Fruit fly (Drosophila melanogaster): ENCODE results near the gene Rab3-GAP.

DNA sequence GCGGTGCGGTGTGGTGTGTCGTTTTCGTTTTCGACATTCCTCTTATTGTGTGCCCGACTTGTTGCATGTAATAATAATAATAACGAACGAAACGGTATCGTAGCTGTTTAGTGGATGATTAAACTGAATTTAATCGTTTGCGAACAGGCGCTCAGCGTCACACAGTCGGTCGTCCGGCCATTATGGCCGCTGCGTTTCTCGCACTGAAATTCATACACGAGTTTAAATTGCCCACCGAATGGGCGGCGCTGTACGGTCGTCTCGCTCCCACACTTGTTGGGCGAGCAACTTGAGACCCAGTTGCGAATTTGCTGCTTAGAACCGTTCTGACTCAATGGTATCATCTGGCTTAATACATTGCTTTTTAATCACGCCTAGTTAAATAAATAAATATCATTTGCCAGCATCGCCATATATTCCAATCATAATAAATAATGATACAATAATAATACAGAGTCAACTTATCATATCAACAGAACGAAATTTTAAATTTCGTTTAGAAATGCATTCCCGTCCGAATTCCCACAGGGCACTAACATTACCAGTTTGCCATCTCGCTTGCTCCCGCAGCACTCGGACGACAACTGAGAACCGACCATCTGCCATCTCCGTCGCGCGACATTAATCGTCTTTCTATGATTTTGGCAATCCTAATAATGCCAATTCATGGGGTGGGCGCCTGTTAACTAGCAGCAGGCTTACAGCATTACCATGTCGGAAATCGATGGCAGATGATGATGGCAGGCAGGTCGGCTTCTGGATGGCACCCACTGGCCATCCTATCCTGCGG lies 51.9 kb downstream of the Rab3-GAP start:
- TF ChIP-seq fd85E (GFP tag; optimal IDR thresholded peaks at IDR 0.05) (peak; percentile 42), Gug (GFP tag; IDR thresholded peaks at IDR 0.05) (no peak), CG8632 (GFP tag; optimal IDR thresholded peaks at IDR 0.05) (peak; percentile 92), Eip75B (GFP tag; optimal IDR thresholded peaks at IDR 0.05) (peak; percentile 84), net (GFP tag; optimal IDR thresholded peaks at IDR 0.05) (peak; percentile 83), CG9139 (GFP tag; optimal IDR thresholded peaks at IDR 0.05) (peak; percentile 79), eg (GFP tag; IDR thresholded peaks at IDR 0.05) (no peak), CG7368 (GFP tag; optimal IDR thresholded peaks at IDR 0.05) (peak; percentile 82), OdsH (GFP tag; optimal IDR thresholded peaks at IDR 0.05) (peak; percentile 91), achi (GFP tag; optimal IDR thresholded peaks at IDR 0.05) (peak; percentile 91), dac (GFP tag; optimal IDR thresholded peaks at IDR 0.05) (peak; percentile 78)

All from whole organism, prepupa.